Worm (Caenorhabditis elegans) whole organism, L4 larva: Measurements from ENCODE around the gene B0464.6.

Experiments used
- D1046.2 ChIP-seq: fragments of 200-800 bp; sonication (Bioruptor generic); IDR thresholded peaks from 2 replicates; pipeline ENCODE4 v1.3.6; 2022; ENCODE audit warnings: missing genetic modification characterization, missing compliant biosample characterization
- F10B5.3 ChIP-seq: sonication (generic microtip); optimal IDR thresholded peaks from 2 replicates; lab custom pipeline; 2016; ENCODE audit warnings: mild to moderate bottlenecking, missing genetic modification characterization, missing compliant biosample characterization
- F44E2.7 ChIP-seq: fragments of 200-800 bp; sonication (Bioruptor generic); IDR thresholded peaks from 2 replicates; pipeline ENCODE4 v2.1.2; 2022; ENCODE audit warnings: missing genetic modification characterization, missing compliant biosample characterization
- R02D3.7 ChIP-seq: fragments of 150-350 bp; sonication (generic microtip); optimal IDR thresholded peaks from 3 replicates; lab custom pipeline; 2014; ENCODE audit warnings: missing biosample characterization, missing genetic modification characterization
- Y5F2A.4 ChIP-seq: fragments of 200-800 bp; sonication (Bioruptor generic); optimal IDR thresholded peaks from 2 replicates; lab custom pipeline; 2018; ENCODE audit warnings: mild to moderate bottlenecking, missing genetic modification characterization, missing compliant biosample characterization
- Y75B8A.6 ChIP-seq: fragments of 200-800 bp; sonication (Bioruptor generic); IDR thresholded peaks from 2 replicates; pipeline ENCODE4 v1.3.6; 2022; ENCODE audit warnings: missing genetic modification reagents, missing genetic modification characterization, missing compliant biosample characterization
- aha-1 ChIP-seq: fragments of 150-350 bp; peaks from one replicate; lab custom pipeline; 2014; ENCODE audit warnings: missing biosample characterization, missing genetic modification characterization
- arid-1 ChIP-seq: fragments of 200-800 bp; sonication (Bioruptor generic); conservative IDR thresholded peaks from 2 replicates; pipeline ENCODE4 v1.3.6; 2022; ENCODE audit warnings: missing genetic modification reagents, missing genetic modification characterization, missing compliant biosample characterization
- ceh-20 ChIP-seq: fragments of 200-800 bp; sonication (Bioruptor generic); IDR thresholded peaks from 2 replicates; pipeline ENCODE4 v1.3.6; 2022; ENCODE audit warnings: missing genetic modification reagents, missing genetic modification characterization, missing compliant biosample characterization
- daf-12 ChIP-seq: fragments of 150-350 bp; optimal IDR thresholded peaks from 2 replicates; lab custom pipeline; 2014; ENCODE audit warnings: missing biosample characterization, missing genetic modification reagents, missing genetic modification characterization
- dpl-1 ChIP-seq: fragments of 150-350 bp; optimal IDR thresholded peaks from 2 replicates; lab custom pipeline; 2014; ENCODE audit warnings: missing biosample characterization, missing genetic modification reagents, missing genetic modification characterization
- duxl-1 ChIP-seq: sonication (generic microtip); optimal IDR thresholded peaks from 2 replicates; lab custom pipeline; 2016; ENCODE audit warnings: mild to moderate bottlenecking, missing genetic modification characterization, moderate library complexity, missing compliant biosample characterization; ENCODE audit not compliant: poor library complexity
- dve-1 ChIP-seq: sonication (generic microtip); optimal IDR thresholded peaks from 2 replicates; lab custom pipeline; 2017; ENCODE audit warnings: antibody characterized with exemption, mild to moderate bottlenecking, missing genetic modification characterization, missing compliant biosample characterization; ENCODE audit not compliant: insufficient read depth
- hif-1 ChIP-seq, 2 experiments: sonication (generic microtip); optimal IDR thresholded peaks; 2 replicates each; lab custom pipeline; 2016 to 2017; ENCODE audit warnings: missing compliant biosample characterization in 2 of 2, missing genetic modification characterization in 2 of 2, missing genetic modification reagents in 2 of 2, missing genotype in 2 of 2, mild to moderate bottlenecking in 1 of 2
- hlh-30 ChIP-seq: sonication (generic microtip); optimal IDR thresholded peaks from 2 replicates; lab custom pipeline; 2017; ENCODE audit warnings: antibody characterized with exemption, mild to moderate bottlenecking, missing genetic modification characterization, missing compliant biosample characterization; ENCODE audit not compliant: insufficient read depth
- lin-13 ChIP-seq: fragments of 150-350 bp; optimal IDR thresholded peaks from 2 replicates; lab custom pipeline; 2014; ENCODE audit warnings: missing biosample characterization, missing genetic modification reagents, missing genetic modification characterization
- lin-29 ChIP-seq: fragments of 200-800 bp; sonication (Bioruptor generic); IDR thresholded peaks from 2 replicates; pipeline ENCODE4 v1.3.6; 2022; ENCODE audit warnings: missing genetic modification reagents, missing genetic modification characterization, missing compliant biosample characterization
- lin-38 ChIP-seq: fragments of 200-800 bp; sonication (Bioruptor generic); IDR thresholded peaks from 2 replicates; pipeline ENCODE4 v1.3.6; 2022; ENCODE audit warnings: missing genetic modification reagents, missing genetic modification characterization, missing compliant biosample characterization
- lin-39 ChIP-seq: fragments of 150-350 bp; optimal IDR thresholded peaks from 2 replicates; lab custom pipeline; 2014; ENCODE audit warnings: missing biosample characterization, missing genetic modification reagents, missing genetic modification characterization
- lsy-2 ChIP-seq, 2 experiments: fragments of 150-350 bp in 1 of 2; sonication (generic microtip) in 1 of 2; optimal IDR thresholded peaks; 2 replicates each; lab custom pipeline; 2014 to 2017; ENCODE audit warnings: missing biosample characterization in 2 of 2, missing genetic modification characterization in 2 of 2
- madf-5 ChIP-seq, 2 experiments: fragments of 200-800 bp; sonication (Bioruptor generic); IDR thresholded peaks; 2 replicates each; pipeline ENCODE4 v1.3.6; 2022; ENCODE audit warnings: missing compliant biosample characterization in 2 of 2, missing genetic modification characterization in 2 of 2
- madf-9 ChIP-seq: fragments of 200-800 bp; sonication (Bioruptor generic); conservative IDR thresholded peaks from 2 replicates; pipeline ENCODE4 v1.3.6; 2022; ENCODE audit warnings: missing genetic modification reagents, missing genetic modification characterization, missing compliant biosample characterization
- mes-2 ChIP-seq: sonication (generic microtip); optimal IDR thresholded peaks from 2 replicates; lab custom pipeline; 2016; ENCODE audit warnings: missing genotype, mild to moderate bottlenecking, missing genetic modification characterization, missing compliant biosample characterization; ENCODE audit not compliant: poor library complexity, severe bottlenecking
- mxl-3 ChIP-seq: fragments of 200-800 bp; sonication (Bioruptor generic); optimal IDR thresholded peaks from 2 replicates; lab custom pipeline; 2018; ENCODE audit warnings: mild to moderate bottlenecking, missing genetic modification characterization, missing compliant biosample characterization
- nhr-28 ChIP-seq: fragments of 150-350 bp; optimal IDR thresholded peaks from 2 replicates; lab custom pipeline; 2014; ENCODE audit warnings: missing biosample characterization, missing genetic modification characterization
- nhr-76 ChIP-seq: fragments of 150-350 bp; optimal IDR thresholded peaks from 2 replicates; lab custom pipeline; 2014; ENCODE audit warnings: missing biosample characterization, missing genetic modification characterization
- tra-1 ChIP-seq: fragments of 200-800 bp; sonication (Bioruptor generic); IDR thresholded peaks from 2 replicates; pipeline ENCODE4 v1.3.6; 2022; ENCODE audit warnings: missing genetic modification reagents, missing genetic modification characterization, missing compliant biosample characterization
- unc-62 ChIP-seq, 3 experiments: fragments of 150-350 bp in 1 of 3; sonication (generic microtip); optimal IDR thresholded peaks in 2 of 3; peaks in 1 of 3; 1 replicate in 1 of 3; 2 replicates in 2 of 3; lab custom pipeline; 2014 to 2017; ENCODE audit warnings: missing biosample characterization in 3 of 3, missing genetic modification characterization in 3 of 3, missing genetic modification reagents in 3 of 3, missing genotype in 1 of 3
- zip-11 ChIP-seq: fragments of 200-800 bp; sonication (Bioruptor generic); IDR thresholded peaks from 2 replicates; pipeline ENCODE4 v1.3.6; 2022; ENCODE audit warnings: missing genetic modification characterization, missing compliant biosample characterization
- zip-2 ChIP-seq: fragments of 150-350 bp; optimal IDR thresholded peaks from 2 replicates; lab custom pipeline; 2014; ENCODE audit warnings: missing biosample characterization, missing genetic modification characterization
- ztf-7 ChIP-seq: fragments of 150-350 bp; optimal IDR thresholded peaks from 2 replicates; lab custom pipeline; 2014; ENCODE audit warnings: missing biosample characterization, missing genetic modification characterization

Gene B0464.6

DNA sequence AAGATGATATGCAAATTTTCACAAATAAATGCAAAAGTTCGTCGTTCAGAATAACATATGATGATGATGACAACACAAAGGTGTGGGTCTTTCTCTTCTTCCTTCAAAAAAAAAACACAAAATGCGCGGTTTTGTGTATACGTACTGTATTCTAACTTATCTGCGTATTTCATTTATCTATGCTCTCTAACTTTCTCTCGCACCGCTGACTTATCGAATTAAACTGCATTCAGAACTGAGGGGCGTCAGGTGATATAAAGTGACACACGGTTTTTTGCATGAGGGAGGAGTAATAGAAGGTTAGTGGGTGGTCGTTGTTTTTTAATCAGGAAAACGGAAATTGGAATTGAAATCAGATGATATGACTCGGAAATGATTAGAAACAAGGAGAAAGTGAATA is 34.5 kb upstream of the B0464.6 start, which contains the start of gene sod-4 (continued):
- TF ChIP-seq ztf-7 (no peak), R02D3.7 (no peak), hif-1 (tag; optimal IDR thresholded peaks at IDR 0.05; lab: Kevin White, UChicago) (no peak), hlh-30 (peak; percentile 86), tra-1 (GFP tag; lab: Robert Waterston, UW) (peak; percentile 51; the same call in 1 of the 2 replicates), dve-1 (tag; lab: Kevin White, UChicago) (peak; percentile 55), daf-12 (tag; lab: Kevin White, UChicago) (no peak), nhr-76 (tag; lab: Kevin White, UChicago) (no peak)

DNA sequence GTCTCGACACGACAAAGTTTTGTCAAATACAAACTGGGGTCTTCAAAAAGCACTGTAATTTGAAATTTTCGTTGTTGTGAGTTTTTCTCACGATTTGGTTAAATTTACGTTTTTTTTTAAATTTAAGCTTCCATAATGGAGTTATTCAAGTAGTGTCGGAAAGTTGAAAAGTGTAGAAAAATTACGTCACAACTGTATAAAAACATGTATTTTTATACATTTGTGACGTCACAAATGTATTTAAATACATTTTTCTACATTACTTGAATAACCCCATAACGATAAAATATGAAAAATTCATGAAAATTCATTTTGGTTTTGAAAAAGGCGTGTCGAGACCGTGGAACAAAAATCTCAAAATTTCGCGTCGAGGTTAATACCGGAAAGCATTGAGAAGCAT is 31.6 kb upstream of the B0464.6 start:
- TF ChIP-seq F10B5.3 (no peak), Y75B8A.6 (GFP tag; lab: Robert Waterston, UW) (no peak), nhr-28 (tag; lab: Kevin White, UChicago) (no peak), Y5F2A.4 (GFP tag; lab: Kevin White, UChicago) (no peak), dve-1 (tag; lab: Kevin White, UChicago) (no peak), zip-11 (GFP tag; lab: Robert Waterston, UW) (no peak), nhr-76 (tag; lab: Kevin White, UChicago) (no peak), lsy-2 (tag; optimal IDR thresholded peaks at IDR 0.05; lab: Kevin White, UChicago) (no peak), mes-2 (tag; lab: Kevin White, UChicago) (no peak)
- TF ChIP-seq, all 104 proteins: peak for 0

DNA sequence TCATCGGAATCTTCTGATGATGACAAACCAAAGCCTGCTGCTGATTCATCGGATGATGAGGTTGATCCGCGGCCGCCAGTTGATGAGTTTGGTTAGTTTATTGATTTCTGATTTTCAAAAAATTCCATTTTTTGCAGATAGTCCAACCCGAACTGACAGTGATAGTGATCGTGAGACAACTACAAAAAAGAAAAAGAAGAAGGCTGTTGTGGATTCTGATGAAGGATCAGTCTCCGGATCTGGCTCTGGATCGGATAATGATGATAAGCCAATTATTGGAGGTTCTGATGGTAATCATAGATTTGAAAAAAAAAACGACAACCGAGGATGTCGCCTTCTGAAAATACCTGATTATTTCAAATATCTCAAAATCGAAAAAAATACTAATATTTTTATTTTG is 30.3 kb upstream of the B0464.6 start:
- TF ChIP-seq F44E2.7 (GFP tag; lab: Robert Waterston, UW) (no peak), mes-2 (tag; lab: Kevin White, UChicago) (no peak), aha-1 (tag; lab: Kevin White, UChicago) (peak; percentile 64)

DNA sequence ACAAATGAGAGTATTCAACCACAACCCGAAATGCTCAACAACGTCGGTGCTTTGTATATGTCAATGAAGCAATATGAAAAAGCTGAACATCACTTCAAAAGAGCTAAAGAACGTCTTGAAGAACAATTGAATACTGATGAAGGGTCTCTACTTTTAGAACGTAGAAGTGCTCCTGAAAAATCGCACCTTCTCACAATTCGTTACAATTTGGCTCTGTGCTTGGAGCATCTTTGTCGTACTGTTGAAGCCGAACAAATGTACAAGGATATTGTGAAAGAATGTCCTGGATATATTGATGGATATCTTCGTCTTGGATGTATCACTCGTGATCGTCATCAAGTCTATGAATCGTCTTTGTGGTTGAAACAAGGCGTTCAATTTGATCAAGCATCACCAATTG is 28.4 kb upstream of the B0464.6 start:
- TF ChIP-seq aha-1 (tag; lab: Kevin White, UChicago) (peak; percentile 78), madf-5 (GFP tag; IDR thresholded peaks at IDR 0.05; lab: Robert Waterston, UW) (no peak), unc-62 (GFP tag; optimal IDR thresholded peaks at IDR 0.05 in 1 of 2; lab: Kevin White, UChicago) (peak in 1 of 2 experiments; percentile 97), unc-62 (tag; optimal IDR thresholded peaks at IDR 0.05; lab: Kevin White, UChicago) (no peak)
- TF ChIP-seq, all 104 proteins: peak for 2

ce11 chrIII:9490783-9491547 is 25.2 kb upstream of the B0464.6 start, which contains the start of the genes dars-1 and ctr-9:
dars-1 (minus strand) TSS chrIII:9491215.
ctr-9 (plus strand) TSS chrIII:9491396.
- no peak for TF ChIP-seq lin-13
- TF ChIP-seq tra-1 (GFP tag; lab: Robert Waterston, UW): no peak
- TF ChIP-seq D1046.2 (GFP tag; lab: Robert Waterston, UW): no peak
- peak; percentile 18 for TF ChIP-seq mes-2 (tag; lab: Kevin White, UChicago)
- TF ChIP-seq mxl-3 (GFP tag; lab: Kevin White, UChicago): no peak
- no peak for TF ChIP-seq duxl-1 (tag; lab: Kevin White, UChicago)
- TF ChIP-seq nhr-76 (tag; lab: Kevin White, UChicago): no peak
- TF ChIP-seq madf-9: no peak
- peak; percentile 91 for TF ChIP-seq zip-2 (tag; lab: Kevin White, UChicago)
- no peak for TF ChIP-seq R02D3.7
- TF ChIP-seq ceh-20 (GFP tag; lab: Robert Waterston, UW): no peak
- TF ChIP-seq lin-38 (GFP tag; lab: Robert Waterston, UW): no peak
- peak in 1 of 2 experiments; percentile 31 for TF ChIP-seq lsy-2 (tag; optimal IDR thresholded peaks at IDR 0.05; lab: Kevin White, UChicago)
- TF ChIP-seq dpl-1: peak; percentile 43
- 0 out of 2 replicates have a peak, but pooled peaks have one; percentile 1 for TF ChIP-seq arid-1 (GFP tag; lab: Robert Waterston, UW)
- no peak for TF ChIP-seq lin-39 (tag; lab: Kevin White, UChicago)
- no peak for TF ChIP-seq Y75B8A.6 (GFP tag; lab: Robert Waterston, UW)
- TF ChIP-seq lin-29 (GFP tag; lab: Robert Waterston, UW): no peak
- TF ChIP-seq, all 104 proteins: peak for 5
